Worm (Caenorhabditis elegans) whole organism, L4 larva: ENCODE results near the gene otpl-8.
A peak's percentile ranks its signal among the peaks of the same experiment; 100 is the strongest.

Experiments used
- D1046.2 ChIP-seq: fragments of 200-800 bp; sonication (Bioruptor generic); IDR thresholded peaks from 2 replicates; pipeline ENCODE4 v1.3.6; 2022; ENCODE audit warnings: missing genetic modification characterization, missing compliant biosample characterization
- F10B5.3 ChIP-seq: sonication (generic microtip); optimal IDR thresholded peaks from 2 replicates; lab custom pipeline; 2016; ENCODE audit warnings: mild to moderate bottlenecking, missing genetic modification characterization, missing compliant biosample characterization
- F44E2.7 ChIP-seq: fragments of 200-800 bp; sonication (Bioruptor generic); IDR thresholded peaks from 2 replicates; pipeline ENCODE4 v2.1.2; 2022; ENCODE audit warnings: missing genetic modification characterization, missing compliant biosample characterization
- Y48G9A.11 ChIP-seq: fragments of 200-800 bp; sonication (Bioruptor generic); IDR thresholded peaks from 2 replicates; pipeline ENCODE4 v1.3.6; 2022; ENCODE audit warnings: missing genetic modification reagents, missing genetic modification characterization, missing compliant biosample characterization
- Y75B8A.6 ChIP-seq: fragments of 200-800 bp; sonication (Bioruptor generic); IDR thresholded peaks from 2 replicates; pipeline ENCODE4 v1.3.6; 2022; ENCODE audit warnings: missing genetic modification reagents, missing genetic modification characterization, missing compliant biosample characterization
- aha-1 ChIP-seq: fragments of 150-350 bp; peaks from one replicate; lab custom pipeline; 2014; ENCODE audit warnings: missing biosample characterization, missing genetic modification characterization
- aly-2 ChIP-seq: sonication (generic microtip); optimal IDR thresholded peaks from 2 replicates; lab custom pipeline; 2018; ENCODE audit warnings: missing biosample characterization, missing genetic modification characterization
- ceh-20 ChIP-seq: fragments of 200-800 bp; sonication (Bioruptor generic); IDR thresholded peaks from 2 replicates; pipeline ENCODE4 v1.3.6; 2022; ENCODE audit warnings: missing genetic modification reagents, missing genetic modification characterization, missing compliant biosample characterization
- ceh-28 ChIP-seq: fragments of 150-350 bp; optimal IDR thresholded peaks from 2 replicates; lab custom pipeline; 2014; ENCODE audit warnings: missing biosample characterization, missing genetic modification reagents, missing genetic modification characterization
- ceh-32 ChIP-seq: sonication (generic microtip); optimal IDR thresholded peaks from 2 replicates; lab custom pipeline; 2016; ENCODE audit warnings: mild to moderate bottlenecking, missing genetic modification characterization, missing compliant biosample characterization; ENCODE audit not compliant: poor library complexity
- cey-2 ChIP-seq: sonication (generic microtip); optimal IDR thresholded peaks from 3 replicates; lab custom pipeline; 2017; ENCODE audit warnings: missing genetic modification characterization, mild to moderate bottlenecking, missing compliant biosample characterization, antibody characterized with exemption, borderline replicate concordance; ENCODE audit not compliant: insufficient read depth
- ctbp-1 ChIP-seq: fragments of 200-800 bp; sonication (Bioruptor generic); IDR thresholded peaks from 2 replicates; pipeline ENCODE4 v1.3.6; 2022; ENCODE audit warnings: missing genetic modification reagents, missing genetic modification characterization, missing compliant biosample characterization
- daf-16 ChIP-seq, 3 experiments: sonication (generic microtip); optimal IDR thresholded peaks; 2 replicates each; lab custom pipeline; 2016 to 2017; ENCODE audit warnings: missing genetic modification characterization in 3 of 3, missing genetic modification reagents in 3 of 3, mild to moderate bottlenecking in 2 of 3, missing compliant biosample characterization in 2 of 3, missing biosample characterization in 1 of 3, moderate library complexity in 1 of 3
- daf-8 ChIP-seq: fragments of 200-800 bp; sonication (Bioruptor generic); IDR thresholded peaks from 2 replicates; pipeline ENCODE4 v1.3.6; 2022; ENCODE audit warnings: missing genetic modification characterization, missing compliant biosample characterization
- dmd-6 ChIP-seq: fragments of 200-800 bp; sonication (Bioruptor generic); IDR thresholded peaks from 2 replicates; pipeline ENCODE4 v1.3.6; 2022; ENCODE audit warnings: missing genetic modification reagents, missing genetic modification characterization, missing compliant biosample characterization
- dmd-8 ChIP-seq: fragments of 200-800 bp; sonication (Bioruptor generic); IDR thresholded peaks from 2 replicates; pipeline ENCODE4 v1.3.6; 2022; ENCODE audit warnings: missing genetic modification characterization, missing compliant biosample characterization
- dve-1 ChIP-seq: sonication (generic microtip); optimal IDR thresholded peaks from 2 replicates; lab custom pipeline; 2017; ENCODE audit warnings: antibody characterized with exemption, mild to moderate bottlenecking, missing genetic modification characterization, missing compliant biosample characterization; ENCODE audit not compliant: insufficient read depth
- egl-43 ChIP-seq: fragments of 200-800 bp; sonication (Bioruptor generic); IDR thresholded peaks from 2 replicates; pipeline ENCODE4 v1.3.6; 2022; ENCODE audit warnings: missing genetic modification reagents, missing genetic modification characterization, missing compliant biosample characterization
- fos-1 ChIP-seq: fragments of 150-350 bp; optimal IDR thresholded peaks from 2 replicates; lab custom pipeline; 2014; ENCODE audit warnings: missing biosample characterization, missing genetic modification characterization
- gei-8 ChIP-seq: fragments of 200-800 bp; sonication (Bioruptor generic); optimal IDR thresholded peaks from 2 replicates; lab custom pipeline; 2018; ENCODE audit warnings: mild to moderate bottlenecking, missing genetic modification characterization, missing compliant biosample characterization
- hlh-11 ChIP-seq: fragments of 200-800 bp; sonication (Bioruptor generic); optimal IDR thresholded peaks from 2 replicates; lab custom pipeline; 2018; ENCODE audit warnings: mild to moderate bottlenecking, missing genetic modification characterization, missing compliant biosample characterization
- hlh-30 ChIP-seq: sonication (generic microtip); optimal IDR thresholded peaks from 2 replicates; lab custom pipeline; 2017; ENCODE audit warnings: antibody characterized with exemption, mild to moderate bottlenecking, missing genetic modification characterization, missing compliant biosample characterization; ENCODE audit not compliant: insufficient read depth
- hmg-1.1 ChIP-seq: fragments of 200-800 bp; sonication (Bioruptor generic); IDR thresholded peaks from 2 replicates; pipeline ENCODE4 v1.3.6; 2022; ENCODE audit warnings: missing genetic modification reagents, missing genetic modification characterization, missing compliant biosample characterization
- lin-1 ChIP-seq: fragments of 200-800 bp; sonication (Bioruptor generic); IDR thresholded peaks from 2 replicates; pipeline ENCODE4 v1.3.6; 2022; ENCODE audit warnings: missing genetic modification reagents, missing genetic modification characterization, missing compliant biosample characterization
- lin-13 ChIP-seq: fragments of 150-350 bp; optimal IDR thresholded peaks from 2 replicates; lab custom pipeline; 2014; ENCODE audit warnings: missing biosample characterization, missing genetic modification reagents, missing genetic modification characterization
- lin-38 ChIP-seq: fragments of 200-800 bp; sonication (Bioruptor generic); IDR thresholded peaks from 2 replicates; pipeline ENCODE4 v1.3.6; 2022; ENCODE audit warnings: missing genetic modification reagents, missing genetic modification characterization, missing compliant biosample characterization
- madf-5 ChIP-seq, 2 experiments: fragments of 200-800 bp; sonication (Bioruptor generic); IDR thresholded peaks; 2 replicates each; pipeline ENCODE4 v1.3.6; 2022; ENCODE audit warnings: missing compliant biosample characterization in 2 of 2, missing genetic modification characterization in 2 of 2
- mxl-3 ChIP-seq: fragments of 200-800 bp; sonication (Bioruptor generic); optimal IDR thresholded peaks from 2 replicates; lab custom pipeline; 2018; ENCODE audit warnings: mild to moderate bottlenecking, missing genetic modification characterization, missing compliant biosample characterization
- nhr-10 ChIP-seq: fragments of 150-350 bp; optimal IDR thresholded peaks from 2 replicates; lab custom pipeline; 2014; ENCODE audit warnings: missing biosample characterization, missing genetic modification characterization
- nhr-28 ChIP-seq: fragments of 150-350 bp; optimal IDR thresholded peaks from 2 replicates; lab custom pipeline; 2014; ENCODE audit warnings: missing biosample characterization, missing genetic modification characterization
- nhr-77 ChIP-seq: fragments of 150-350 bp; optimal IDR thresholded peaks from 2 replicates; lab custom pipeline; 2014; ENCODE audit warnings: missing biosample characterization, missing genetic modification characterization
- pha-4 ChIP-seq, 2 experiments: fragments of 150-350 bp in 1 of 2; fragments of 200-800 bp in 1 of 2; sonication (Bioruptor generic) in 1 of 2; IDR thresholded peaks in 1 of 2; optimal IDR thresholded peaks in 1 of 2; 2 replicates each; pipeline versions ENCODE4 v1.3.6 to Lab custom; 2014 to 2022; ENCODE audit warnings: missing genetic modification characterization in 2 of 2, missing genetic modification reagents in 2 of 2, missing biosample characterization in 1 of 2, missing compliant biosample characterization in 1 of 2
- rbr-2 ChIP-seq: sonication (generic microtip); optimal IDR thresholded peaks from 2 replicates; lab custom pipeline; 2016; ENCODE audit warnings: missing genotype, missing genetic modification characterization, missing compliant biosample characterization
- sdz-12 ChIP-seq: fragments of 200-800 bp; sonication (Bioruptor generic); optimal IDR thresholded peaks from 2 replicates; lab custom pipeline; 2018; ENCODE audit warnings: mild to moderate bottlenecking, missing genetic modification characterization, missing compliant biosample characterization
- spr-1 ChIP-seq: sonication (generic microtip); optimal IDR thresholded peaks from 2 replicates; lab custom pipeline; 2016; ENCODE audit warnings: mild to moderate bottlenecking, missing genetic modification characterization, missing compliant biosample characterization
- spr-3 ChIP-seq: fragments of 200-800 bp; sonication (Bioruptor generic); optimal IDR thresholded peaks from 2 replicates; lab custom pipeline; 2018; ENCODE audit warnings: mild to moderate bottlenecking, missing genetic modification characterization, missing compliant biosample characterization
- tra-1 ChIP-seq: fragments of 200-800 bp; sonication (Bioruptor generic); IDR thresholded peaks from 2 replicates; pipeline ENCODE4 v1.3.6; 2022; ENCODE audit warnings: missing genetic modification reagents, missing genetic modification characterization, missing compliant biosample characterization
- unc-130 ChIP-seq: sonication (generic microtip); optimal IDR thresholded peaks from 2 replicates; lab custom pipeline; 2016; ENCODE audit warnings: missing genetic modification reagents, missing genetic modification characterization, missing compliant biosample characterization
- unc-62 ChIP-seq, 3 experiments: fragments of 150-350 bp in 1 of 3; sonication (generic microtip); optimal IDR thresholded peaks in 2 of 3; peaks in 1 of 3; 1 replicate in 1 of 3; 2 replicates in 2 of 3; lab custom pipeline; 2014 to 2017; ENCODE audit warnings: missing biosample characterization in 3 of 3, missing genetic modification characterization in 3 of 3, missing genetic modification reagents in 3 of 3, missing genotype in 1 of 3
- zip-11 ChIP-seq: fragments of 200-800 bp; sonication (Bioruptor generic); IDR thresholded peaks from 2 replicates; pipeline ENCODE4 v1.3.6; 2022; ENCODE audit warnings: missing genetic modification characterization, missing compliant biosample characterization
- ztf-7 ChIP-seq: fragments of 150-350 bp; optimal IDR thresholded peaks from 2 replicates; lab custom pipeline; 2014; ENCODE audit warnings: missing biosample characterization, missing genetic modification characterization

Gene otpl-8

ce11 chrX:12256594-12257048 is 14.1 kb downstream of the otpl-8 start, which contains the start of gene E01G6.2:
Gene E01G6.2 (plus strand): TSS chrX:12256644.
- TF ChIP-seq cey-2 (tag; lab: Kevin White, UChicago) = no peak
- TF ChIP-seq ceh-32 (tag; lab: Kevin White, UChicago) = no peak
- TF ChIP-seq daf-16 (GFP tag; optimal IDR thresholded peaks at IDR 0.05; lab: Kevin White, UChicago) = no peak
- TF ChIP-seq daf-16 (tag; optimal IDR thresholded peaks at IDR 0.05; lab: Kevin White, UChicago) = no peak
- peak; percentile 94 for TF ChIP-seq aha-1 (tag; lab: Kevin White, UChicago)
- TF ChIP-seq pha-4 (GFP tag; IDR thresholded peaks at IDR 0.05; lab: Robert Waterston, UW) = no peak
- TF ChIP-seq pha-4 (tag; optimal IDR thresholded peaks at IDR 0.05; lab: Kevin White, UChicago) = no peak
- peak; percentile 56 for TF ChIP-seq hlh-30 (tag; lab: Kevin White, UChicago)
- 0 out of 2 replicates have a peak, but pooled peaks have one; percentile 31 for TF ChIP-seq hmg-1.1 (GFP tag; lab: Robert Waterston, UW)
- 0 out of 2 replicates have a peak, but pooled peaks have one; percentile 29 for TF ChIP-seq ceh-20 (GFP tag; lab: Robert Waterston, UW)

ce11 chrX:12252189-12252588 is 18.6 kb downstream of the otpl-8 start:
- TF ChIP-seq madf-5 (GFP tag; IDR thresholded peaks at IDR 0.05; lab: Robert Waterston, UW) (no peak), lin-13 (no peak), fos-1 (no peak)

ce11 chrX:12248140-12248539 is 22.6 kb downstream of the otpl-8 start:
- TF ChIP-seq pha-4 (GFP tag; IDR thresholded peaks at IDR 0.05; lab: Robert Waterston, UW) (no peak), pha-4 (tag; optimal IDR thresholded peaks at IDR 0.05; lab: Kevin White, UChicago) (no peak), fos-1 (no peak), D1046.2 (GFP tag; lab: Robert Waterston, UW) (no peak), daf-16 (GFP tag; optimal IDR thresholded peaks at IDR 0.05; lab: Kevin White, UChicago) (peak in 1 of 2 experiments; percentile 53), daf-16 (tag; optimal IDR thresholded peaks at IDR 0.05; lab: Kevin White, UChicago) (no peak), lin-38 (GFP tag; lab: Robert Waterston, UW) (no peak), rbr-2 (tag; lab: Kevin White, UChicago) (no peak), dmd-8 (GFP tag; lab: Robert Waterston, UW) (no peak), gei-8 (GFP tag; lab: Kevin White, UChicago) (no peak), Y75B8A.6 (GFP tag; lab: Robert Waterston, UW) (no peak), unc-62 (GFP tag; optimal IDR thresholded peaks at IDR 0.05 in 1 of 2; lab: Kevin White, UChicago) (peak in 1 of 2 experiments; percentile 49), unc-62 (tag; optimal IDR thresholded peaks at IDR 0.05; lab: Kevin White, UChicago) (no peak), spr-1 (tag; lab: Kevin White, UChicago) (no peak), spr-3 (GFP tag; lab: Kevin White, UChicago) (no peak)
- TF ChIP-seq, all 104 proteins: peak for 2

ce11 chrX:12242902-12243301 is 27.8 kb downstream of the otpl-8 start:
- TF ChIP-seq lin-1 (GFP tag; lab: Robert Waterston, UW) (no peak), hlh-30 (tag; lab: Kevin White, UChicago) (peak; percentile 47), Y48G9A.11 (GFP tag; lab: Robert Waterston, UW) (no peak), ceh-20 (GFP tag; lab: Robert Waterston, UW) (no peak), nhr-28 (peak; percentile 67), daf-16 (GFP tag; optimal IDR thresholded peaks at IDR 0.05; lab: Kevin White, UChicago) (no peak), daf-16 (tag; optimal IDR thresholded peaks at IDR 0.05; lab: Kevin White, UChicago) (peak; percentile 57), ztf-7 (tag; lab: Kevin White, UChicago) (no peak), tra-1 (no peak), nhr-10 (tag; lab: Kevin White, UChicago) (no peak), ctbp-1 (GFP tag; lab: Robert Waterston, UW) (no peak), hlh-11 (tag; lab: Kevin White, UChicago) (peak; percentile 42), mxl-3 (GFP tag; lab: Kevin White, UChicago) (no peak), unc-130 (GFP tag; lab: Kevin White, UChicago) (no peak), egl-43 (GFP tag; lab: Robert Waterston, UW) (no peak), F10B5.3 (tag; lab: Kevin White, UChicago) (no peak), dmd-6 (peak; percentile 69), dve-1 (tag; lab: Kevin White, UChicago) (peak; percentile 54), daf-8 (no peak), zip-11 (no peak), F44E2.7 (GFP tag; lab: Robert Waterston, UW) (no peak), aly-2 (tag; lab: Kevin White, UChicago) (no peak), sdz-12 (no peak), ceh-28 (no peak), nhr-77 (peak; percentile 49)
